Fruit fly (Drosophila melanogaster) whole organism, wandering third instar larva: ENCODE data around the gene CG42564.

Source experiments
- Abd-B ChIP-seq: fragments of >200 bp; optimal IDR thresholded peaks from 2 replicates; lab custom pipeline; 2017; ENCODE audit warnings: missing biosample characterization, missing genetic modification characterization
- Dfd ChIP-seq: fragments of >200 bp; optimal IDR thresholded peaks from 2 replicates; lab custom pipeline; 2017; ENCODE audit warnings: missing biosample characterization, missing genetic modification characterization
- OdsH ChIP-seq: fragments of 200-800 bp; sonication (Bioruptor generic); optimal IDR thresholded peaks from 2 replicates; lab custom pipeline; 2016; ENCODE audit warnings: missing biosample characterization, mild to moderate bottlenecking, missing genetic modification characterization
- Vsx2 ChIP-seq: fragments of 200-300, 225-300 bp; sonication (Bioruptor generic); optimal IDR thresholded peaks from 2 replicates; lab custom pipeline; 2018; ENCODE audit warnings: missing biosample characterization, missing genetic modification characterization; ENCODE audit not compliant: partially characterized antibody
- br ChIP-seq: fragments of 200-800 bp; sonication (Bioruptor generic); optimal IDR thresholded peaks from 2 replicates; lab custom pipeline; 2016; ENCODE audit warnings: missing biosample characterization, missing genetic modification characterization
- dl ChIP-seq, 2 experiments: fragments of 175-275, 200-275 bp in 1 of 2; fragments of 200-275 bp in 1 of 2; sonication (Bioruptor generic); optimal IDR thresholded peaks; lab custom pipeline; 2018; ENCODE audit warnings: mild to moderate bottlenecking in 2 of 2, missing biosample characterization in 2 of 2, missing genetic modification characterization in 2 of 2, moderate library complexity in 2 of 2; ENCODE audit not compliant: partially characterized antibody in 2 of 2, insufficient read depth in 1 of 2
- ey ChIP-seq: fragments of 200-800 bp; sonication (Bioruptor generic); optimal IDR thresholded peaks from 2 replicates; lab custom pipeline; 2016; ENCODE audit warnings: missing biosample characterization, missing genetic modification characterization
- lola ChIP-seq: fragments of >200 bp; optimal IDR thresholded peaks from 2 replicates; lab custom pipeline; 2017; ENCODE audit warnings: missing biosample characterization, missing genetic modification characterization
- psq ChIP-seq: fragments of 200-800 bp; sonication (Bioruptor generic); optimal IDR thresholded peaks from 3 replicates; lab custom pipeline; 2017; ENCODE audit warnings: missing biosample characterization, mild to moderate bottlenecking, missing genetic modification characterization, moderate library complexity
- sage ChIP-seq: fragments of 200-800 bp; sonication (Bioruptor generic); optimal IDR thresholded peaks from 2 replicates; lab custom pipeline; 2016; ENCODE audit warnings: missing biosample characterization, mild to moderate bottlenecking, missing genetic modification characterization
- woc ChIP-seq: sonication (Bioruptor generic); optimal IDR thresholded peaks from 2 replicates; lab custom pipeline; 2016; ENCODE audit warnings: missing biosample characterization, mild to moderate bottlenecking, missing genetic modification characterization

DNA sequence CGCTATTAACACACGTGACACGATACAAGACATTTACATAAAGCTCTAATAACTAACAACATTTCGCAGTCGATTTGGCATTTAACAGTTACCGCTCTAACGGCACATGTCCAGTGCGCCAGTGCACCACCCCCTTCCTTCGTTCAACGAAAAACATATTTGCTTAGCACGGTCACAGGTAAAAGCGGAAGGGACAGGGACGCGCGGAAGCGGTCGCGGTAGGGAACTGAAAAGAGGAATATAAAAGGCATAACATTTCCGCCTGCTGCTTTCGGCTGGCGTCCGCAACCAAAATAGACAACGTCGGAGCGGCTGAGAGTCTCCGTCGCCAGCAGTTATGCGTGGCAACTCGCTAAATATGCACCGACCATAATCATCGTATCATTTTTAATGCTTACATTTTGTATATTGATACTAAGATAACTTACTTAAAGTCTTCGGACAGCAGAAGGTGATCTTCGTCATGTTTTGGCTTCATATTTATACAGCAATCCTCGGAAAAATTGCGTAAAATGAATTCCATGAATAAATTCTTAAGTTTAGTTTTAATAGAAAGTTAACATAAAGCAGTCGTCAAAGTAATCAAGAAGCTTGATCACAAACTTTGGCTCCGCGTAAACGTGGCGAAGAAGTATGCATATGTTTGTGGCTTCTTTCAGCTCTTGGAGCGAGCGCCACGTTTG lies 22.4 kb upstream of the CG42564 start:
- TF ChIP-seq dl (GFP tag; optimal IDR thresholded peaks at IDR 0.05; lab: Kevin White, UChicago; ENCODE audit: insufficient read depth in 1 of 2, partially characterized antibody in 2 of 2) (no peak), Abd-B (GFP tag; lab: Kevin White, UChicago) (no peak), br (GFP tag; lab: Kevin White, UChicago) (no peak), sage (GFP tag; lab: Kevin White, UChicago) (no peak), lola (GFP tag; lab: Kevin White, UChicago) (no peak), Dfd (GFP tag; lab: Kevin White, UChicago) (no peak), woc (GFP tag; lab: Kevin White, UChicago) (no peak), psq (GFP tag; lab: Kevin White, UChicago) (no peak), OdsH (GFP tag; lab: Kevin White, UChicago) (no peak), Vsx2 (GFP tag; lab: Kevin White, UChicago) (no peak), ey (GFP tag; lab: Kevin White, UChicago) (no peak)
